Worm (Caenorhabditis elegans): Measurements from ENCODE around the gene xpf-1.

Gene xpf-1

DNA sequence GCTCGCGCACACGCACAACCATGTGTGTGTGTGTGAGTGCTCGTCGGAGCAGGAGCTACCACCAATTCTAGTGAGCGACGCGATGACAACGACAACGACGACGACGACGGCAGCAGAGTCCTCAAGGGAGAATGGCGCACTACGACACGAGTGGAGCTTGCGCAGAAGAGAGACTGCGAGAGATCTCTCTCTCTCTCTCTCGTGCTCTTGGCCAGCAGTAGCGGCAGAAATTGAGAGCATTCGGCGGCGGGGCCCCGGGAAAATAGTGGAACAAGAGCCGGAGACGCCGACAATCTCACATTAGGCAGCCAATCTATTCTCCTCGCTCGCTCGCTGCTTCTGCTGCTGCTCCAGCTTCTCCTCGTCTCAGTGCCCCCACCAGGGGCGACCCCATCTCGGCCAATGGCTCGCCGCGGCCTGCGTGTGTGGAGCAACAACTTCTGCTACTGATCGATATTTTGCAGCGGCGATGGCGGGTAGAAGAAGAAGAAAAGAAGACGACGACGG is 50.9 kb downstream of the xpf-1 start (continued):
- TF ChIP-seq nfya-1 (tag; optimal IDR thresholded peaks at IDR 0.05) (peak; percentile 94), eyg-1 (tag; optimal IDR thresholded peaks at IDR 0.05) (no peak), pat-9 (tag; optimal IDR thresholded peaks at IDR 0.05) (no peak), unc-3 (GFP tag; conservative IDR thresholded peaks at IDR 0.05) (no peak), unc-3 (tag; optimal IDR thresholded peaks at IDR 0.05) (peak; percentile 56), ceh-18 (tag; optimal IDR thresholded peaks at IDR 0.05) (peak; percentile 91), hlh-8 (tag; optimal IDR thresholded peaks at IDR 0.05) (peak; percentile 5), sdc-2 (tag; optimal IDR thresholded peaks at IDR 0.05) (peak; percentile 70), fax-1 (tag; optimal IDR thresholded peaks at IDR 0.05) (peak; percentile 18), syd-9 (tag; optimal IDR thresholded peaks at IDR 0.05) (peak; percentile 79), lin-11 (tag; optimal IDR thresholded peaks at IDR 0.05) (no peak), T23F11.4 (GFP tag; optimal IDR thresholded peaks at IDR 0.05) (no peak), pag-3 (tag; optimal IDR thresholded peaks at IDR 0.05; ENCODE audit: borderline replicate concordance) (no peak), elt-2 (tag; optimal IDR thresholded peaks at IDR 0.05) (no peak), ahr-1 (tag; optimal IDR thresholded peaks at IDR 0.05) (peak; percentile 35), ceh-22 (tag; optimal IDR thresholded peaks at IDR 0.05) (no peak), hlh-6 (tag; optimal IDR thresholded peaks at IDR 0.05) (peak; percentile 68), ceh-2 (tag; optimal IDR thresholded peaks at IDR 0.05) (peak; percentile 16), sox-2 (GFP tag; IDR thresholded peaks at IDR 0.05) (no peak), pros-1 (tag; optimal IDR thresholded peaks at IDR 0.05) (peak; percentile 2), hlh-13 (GFP tag; optimal IDR thresholded peaks at IDR 0.05) (no peak), fkh-10 (GFP tag; optimal IDR thresholded peaks at IDR 0.05) (no peak), ceh-24 (tag; optimal IDR thresholded peaks at IDR 0.05) (no peak), nhr-11 (tag; optimal IDR thresholded peaks at IDR 0.05) (no peak), elt-4 (tag; optimal IDR thresholded peaks at IDR 0.05) (no peak), tbx-7 (tag; optimal IDR thresholded peaks at IDR 0.05) (no peak), mec-3 (tag; optimal IDR thresholded peaks at IDR 0.05; ENCODE audit: borderline replicate concordance) (no peak), K02D7.2 (tag; optimal IDR thresholded peaks at IDR 0.05) (no peak), ceh-48 (tag; optimal IDR thresholded peaks at IDR 0.05) (peak; percentile 93), ets-4 (tag; optimal IDR thresholded peaks at IDR 0.05) (peak; percentile 44), ceh-9 (tag; optimal IDR thresholded peaks at IDR 0.05) (no peak)

DNA sequence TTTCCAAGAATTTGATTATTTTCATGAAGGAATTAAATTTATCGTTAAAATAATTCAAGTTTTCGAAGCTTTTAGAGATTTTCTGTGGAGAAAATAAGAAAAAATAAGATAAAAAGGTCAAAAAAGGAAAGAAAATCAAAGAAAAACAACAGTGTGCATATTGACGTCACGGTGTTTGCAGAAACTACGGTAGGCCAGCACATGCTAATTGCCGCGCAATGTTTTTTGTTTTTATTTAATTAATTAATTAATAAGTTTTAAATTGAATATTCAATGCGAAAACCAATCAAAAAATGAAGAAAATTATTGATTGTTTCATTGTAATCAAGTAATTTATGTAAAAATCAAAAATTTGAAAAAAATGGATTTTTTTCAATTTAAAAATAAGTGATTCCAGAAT is 51.9 kb downstream of the xpf-1 start:
- TF ChIP-seq hlh-15 (tag; optimal IDR thresholded peaks at IDR 0.05) (no peak), nfya-1 (tag; optimal IDR thresholded peaks at IDR 0.05) (peak; percentile 18)

DNA sequence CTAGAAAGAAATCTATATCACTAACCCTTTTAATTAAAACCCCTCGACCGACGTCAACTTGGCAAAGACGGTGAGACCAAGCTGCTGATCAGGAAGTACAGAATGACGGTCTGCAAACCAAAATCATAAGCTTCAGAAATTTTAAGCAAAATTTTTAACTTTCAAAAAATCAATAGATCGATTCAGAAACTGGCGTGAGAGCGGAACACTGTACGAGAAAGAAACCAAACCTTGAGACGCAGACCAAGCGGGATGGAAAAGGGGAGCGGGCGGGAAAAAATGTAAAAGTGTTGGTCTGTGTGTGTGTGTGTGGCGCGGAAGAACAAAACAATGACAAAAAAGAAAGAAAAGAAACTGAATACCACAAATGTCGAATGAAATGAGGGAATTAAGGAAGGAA is 52.5 kb downstream of the xpf-1 start, which contains the start of the genes F44E5.17 and gpb-1:
Gene F44E5.17, minus strand, starts transcription at position 101 of the 400 bp plus-strand sequence.
Gene gpb-1, minus strand, starts transcription at position 118 of the 400 bp plus-strand sequence.
- TF ChIP-seq npax-4 (tag; optimal IDR thresholded peaks at IDR 0.05): no peak
- TF ChIP-seq fax-1 (tag; optimal IDR thresholded peaks at IDR 0.05): no peak
- no peak for TF ChIP-seq K09A11.1 (tag; optimal IDR thresholded peaks at IDR 0.05; ENCODE audit: insufficient read depth)
- TF ChIP-seq tbx-2 (tag; optimal IDR thresholded peaks at IDR 0.05): no peak
- TF ChIP-seq pha-2 (tag; optimal IDR thresholded peaks at IDR 0.05): no peak
- TF ChIP-seq ceh-30 (tag; optimal IDR thresholded peaks at IDR 0.05): no peak
- no peak for TF ChIP-seq ets-4 (tag; optimal IDR thresholded peaks at IDR 0.05)
- no peak for TF ChIP-seq pat-9 (tag; optimal IDR thresholded peaks at IDR 0.05)
- TF ChIP-seq ceh-14 (tag; optimal IDR thresholded peaks at IDR 0.05): no peak
- TF ChIP-seq ceh-34 (tag; optimal IDR thresholded peaks at IDR 0.05): no peak
- no peak for TF ChIP-seq odd-2 (tag; optimal IDR thresholded peaks at IDR 0.05)
- no peak for TF ChIP-seq Y22D7AL.16 (tag; optimal IDR thresholded peaks at IDR 0.05)
- TF ChIP-seq ceh-24 (tag; optimal IDR thresholded peaks at IDR 0.05): no peak
- TF ChIP-seq ceh-6 (GFP tag; optimal IDR thresholded peaks at IDR 0.05): no peak
- no peak for TF ChIP-seq ceh-19 (GFP tag; optimal IDR thresholded peaks at IDR 0.05)
- no peak for TF ChIP-seq ceh-18 (tag; optimal IDR thresholded peaks at IDR 0.05)
